Fruit fly (Drosophila melanogaster): ENCODE results near the gene TSG101.

TSG101 gene

DNA sequence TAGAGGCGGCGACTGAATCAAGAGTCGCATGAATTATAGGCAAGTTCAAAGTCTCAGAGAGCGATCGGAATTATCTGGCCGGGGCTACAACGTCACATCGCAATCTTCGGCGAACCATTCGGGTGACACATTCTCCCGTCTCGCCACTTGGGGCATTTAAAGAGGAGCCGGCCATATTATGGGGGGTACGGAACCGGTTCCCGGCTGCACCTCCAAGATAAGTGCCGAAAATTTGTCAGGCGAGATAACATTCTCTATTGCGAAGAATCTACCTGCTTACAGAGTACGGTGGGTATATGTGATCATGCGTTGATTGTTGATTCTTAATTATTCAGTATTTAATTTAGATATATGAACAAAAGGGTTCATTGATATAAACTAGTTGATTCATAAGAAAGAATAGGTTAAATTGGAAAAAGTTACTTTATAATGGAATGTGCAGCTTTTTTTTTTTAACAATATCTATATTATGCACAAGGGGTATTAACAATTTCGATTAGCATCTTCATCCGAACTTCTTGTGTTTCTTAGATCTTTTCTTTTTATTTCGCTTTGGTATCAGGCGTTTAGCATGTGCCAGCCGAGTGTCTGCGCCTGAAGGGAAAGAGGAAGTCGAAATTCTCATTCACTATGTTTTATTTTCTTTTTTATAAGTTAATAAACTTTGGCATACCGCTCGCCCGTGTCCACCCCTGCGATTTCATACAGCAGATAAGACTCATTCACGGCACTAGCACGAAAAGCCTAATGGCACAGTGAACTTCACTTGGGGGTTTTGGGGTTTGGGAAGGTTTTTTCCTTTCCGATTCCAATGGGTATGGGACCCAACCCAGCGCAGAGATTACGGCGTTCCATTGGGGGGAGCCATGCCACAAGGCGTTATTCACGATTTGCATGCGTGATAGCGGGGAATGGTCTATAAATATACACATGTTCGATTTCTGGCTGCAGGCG lies 40.3 kb upstream of the TSG101 start (continued):
- TF ChIP-seq HLH4C (GFP tag; IDR thresholded peaks at IDR 0.05; ENCODE audit: partially characterized antibody) (no peak), org-1 (GFP tag; optimal IDR thresholded peaks at IDR 0.05) (peak; percentile 20), CG18764 (GFP tag; optimal IDR thresholded peaks at IDR 0.05) (peak; percentile 1), CG34376 (GFP tag; optimal IDR thresholded peaks at IDR 0.05) (peak; percentile 3), row (GFP tag; IDR thresholded peaks at IDR 0.05) (peak; percentile 82), dysf (GFP tag; IDR thresholded peaks at IDR 0.05) (peak; percentile 67), CG13775 (GFP tag; optimal IDR thresholded peaks at IDR 0.05) (peak; percentile 61), cad (GFP tag; optimal IDR thresholded peaks at IDR 0.05) (no peak), PHDP (tag; optimal IDR thresholded peaks at IDR 0.05) (peak; percentile 61), CG17568 (GFP tag; optimal IDR thresholded peaks at IDR 0.05) (no peak), bab2 (GFP tag; optimal IDR thresholded peaks at IDR 0.05) (peak; percentile 47), cas (GFP tag; IDR thresholded peaks at IDR 0.05) (no peak), ATbp (GFP tag; optimal IDR thresholded peaks at IDR 0.05) (no peak), CG31365 (tag; optimal IDR thresholded peaks at IDR 0.05) (no peak), Lpt (GFP tag; optimal IDR thresholded peaks at IDR 0.05) (no peak), chn (GFP tag; optimal IDR thresholded peaks at IDR 0.05) (peak; percentile 38), cg (GFP tag; optimal IDR thresholded peaks at IDR 0.05) (no peak), Side (GFP tag; optimal IDR thresholded peaks at IDR 0.05) (no peak), CG3281 (GFP tag; optimal IDR thresholded peaks at IDR 0.05) (peak; percentile 52), CG10267 (tag; optimal IDR thresholded peaks at IDR 0.05) (peak; percentile 67), CG13287 (GFP tag; IDR thresholded peaks at IDR 0.05; ENCODE audit: partially characterized antibody) (no peak), pho (GFP tag; optimal IDR thresholded peaks at IDR 0.05) (no peak), pros (GFP tag; optimal IDR thresholded peaks at IDR 0.05) (peak; percentile 11), zfh2 (GFP tag; optimal IDR thresholded peaks at IDR 0.05) (peak; percentile 12), CG8478 (optimal IDR thresholded peaks at IDR 0.05) (no peak), CG2120 (GFP tag; optimal IDR thresholded peaks at IDR 0.05) (peak; percentile 75), Max (GFP tag; optimal IDR thresholded peaks at IDR 0.05) (peak; percentile 56), h (optimal IDR thresholded peaks at IDR 0.05) (no peak), fd64A (GFP tag; optimal IDR thresholded peaks at IDR 0.05) (no peak), lbe (GFP tag; optimal IDR thresholded peaks at IDR 0.05) (peak; percentile 42), CG12104 (GFP tag; optimal IDR thresholded peaks at IDR 0.05) (no peak), gsb-n (tag; optimal IDR thresholded peaks at IDR 0.05) (peak; percentile 33), hkb (optimal IDR thresholded peaks at IDR 0.05) (no peak), hkb (GFP tag; IDR thresholded peaks at IDR 0.05) (no peak; the same call in 1 of the 2 replicates), CG10462 (GFP tag; optimal IDR thresholded peaks at IDR 0.05) (no peak), pfk (GFP tag; optimal IDR thresholded peaks at IDR 0.05) (no peak), Scr (GFP tag; IDR thresholded peaks at IDR 0.05; ENCODE audit: partially characterized antibody) (no peak), Tbp (GFP tag; optimal IDR thresholded peaks at IDR 0.05) (no peak), Hmx (GFP tag; optimal IDR thresholded peaks at IDR 0.05) (no peak), Trl (optimal IDR thresholded peaks at IDR 0.05) (peak; percentile 11 to 16), Trl (GFP tag; optimal IDR thresholded peaks at IDR 0.05) (no peak), knrl (GFP tag; IDR thresholded peaks at IDR 0.05; ENCODE audit: partially characterized antibody) (no peak), ase (GFP tag; IDR thresholded peaks at IDR 0.05) (no peak), Optix (GFP tag; IDR thresholded peaks at IDR 0.05) (0 out of 3 replicates have a peak, but pooled peaks have one; percentile 14), fd3F (GFP tag; optimal IDR thresholded peaks at IDR 0.05) (no peak), CG9932 (GFP tag; IDR thresholded peaks at IDR 0.05) (no peak), pzg (GFP tag; optimal IDR thresholded peaks at IDR 0.05) (no peak), sob (GFP tag; IDR thresholded peaks at IDR 0.05) (no peak; the same call in 1 of the 2 replicates), CG14667 (GFP tag; IDR thresholded peaks at IDR 0.05) (no peak), wdn (GFP tag; IDR thresholded peaks at IDR 0.05) (no peak; the same call in 1 of the 2 replicates), CG33557 (GFP tag; optimal IDR thresholded peaks at IDR 0.05) (no peak)
